Worm (Caenorhabditis elegans): ENCODE results near the gene T24H10.4.
A peak's percentile ranks its signal among the peaks of the same experiment; 100 is the strongest.

T24H10.4 gene

DNA sequence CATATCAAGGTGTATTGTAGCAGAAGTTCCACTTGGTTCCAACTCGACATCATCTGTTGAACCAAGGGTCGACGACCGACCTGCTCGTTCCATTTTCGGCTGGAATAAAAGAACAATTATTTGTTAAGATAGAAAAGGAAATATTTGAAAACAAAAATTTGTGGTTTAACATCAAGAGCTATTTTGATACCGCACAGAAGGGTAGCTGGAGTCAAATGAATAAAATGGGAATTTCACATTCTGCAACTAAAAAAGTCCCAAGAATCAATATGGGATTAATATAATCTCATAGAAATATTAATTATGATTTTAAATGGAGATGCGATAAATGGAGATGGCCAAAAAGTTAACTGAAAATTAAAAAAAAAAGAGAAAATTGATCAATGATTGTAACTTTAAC lies 10.8 kb upstream of the T24H10.4 start, which contains the start of gene clh-5:
TSS of gene clh-5 (minus strand) at position 101 of the 400 bp plus-strand sequence.
- TF ChIP-seq cnd-1 (tag; optimal IDR thresholded peaks at IDR 0.05): no peak
- no peak for TF ChIP-seq tbx-8 (GFP tag; optimal IDR thresholded peaks at IDR 0.05)

DNA sequence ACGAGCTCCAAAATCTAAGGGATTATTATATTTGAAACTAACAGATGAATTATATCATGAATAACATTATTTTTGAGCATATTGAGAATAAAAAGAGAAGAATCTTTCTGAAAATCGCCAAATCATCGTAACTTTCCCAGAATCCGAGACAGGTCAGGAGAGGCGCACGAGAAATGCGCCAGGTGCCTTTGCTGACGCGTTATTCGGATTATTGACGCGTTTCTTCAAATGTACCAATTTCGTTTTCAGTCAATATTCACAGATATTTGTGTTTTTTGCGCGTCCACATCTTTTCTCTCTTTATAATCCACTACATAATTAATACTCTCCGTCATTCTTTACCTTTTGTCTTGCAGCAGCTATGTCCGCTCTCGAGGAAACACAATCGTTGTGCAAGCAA lies 10.3 kb upstream of the T24H10.4 start, which contains the start of gene T24H10.1:
TSS of gene T24H10.1 (plus strand) at position 355 of the 400 bp plus-strand sequence.
- TF ChIP-seq pha-4 (tag; optimal IDR thresholded peaks at IDR 0.05): peak; percentile 61
- no peak for TF ChIP-seq nhr-237 (tag; optimal IDR thresholded peaks at IDR 0.05)
- no peak for TF ChIP-seq elt-1 (tag; optimal IDR thresholded peaks at IDR 0.05; ENCODE audit: borderline replicate concordance, insufficient read depth)
- TF ChIP-seq lsy-2 (tag; optimal IDR thresholded peaks at IDR 0.05): peak; percentile 27
- TF ChIP-seq cnd-1 (tag; optimal IDR thresholded peaks at IDR 0.05): peak; percentile 30
- TF ChIP-seq sptf-1 (tag; optimal IDR thresholded peaks at IDR 0.05): no peak
- no peak for TF ChIP-seq nhr-2 (tag; optimal IDR thresholded peaks at IDR 0.05)
- peak; percentile 11 for TF ChIP-seq ces-1 (GFP tag; optimal IDR thresholded peaks at IDR 0.05)
- no peak for TF ChIP-seq snpc-4 (tag; optimal IDR thresholded peaks at IDR 0.05)
- TF ChIP-seq zip-8 (tag; optimal IDR thresholded peaks at IDR 0.05): no peak
- no peak for TF ChIP-seq ham-2 (GFP tag; optimal IDR thresholded peaks at IDR 0.05)
- TF ChIP-seq mep-1 (tag; optimal IDR thresholded peaks at IDR 0.05): peak; percentile 38
- no peak for TF ChIP-seq sem-2 (GFP tag; optimal IDR thresholded peaks at IDR 0.05)
- peak; percentile 77 for TF ChIP-seq lin-13 (tag; optimal IDR thresholded peaks at IDR 0.05)
- no peak for TF ChIP-seq M03D4.4 (tag; optimal IDR thresholded peaks at IDR 0.05)
- TF ChIP-seq unc-120 (tag; optimal IDR thresholded peaks at IDR 0.05; ENCODE audit: poor library complexity, severe bottlenecking): peak; percentile 6
- TF ChIP-seq nhr-76 (tag; optimal IDR thresholded peaks at IDR 0.05): no peak

DNA sequence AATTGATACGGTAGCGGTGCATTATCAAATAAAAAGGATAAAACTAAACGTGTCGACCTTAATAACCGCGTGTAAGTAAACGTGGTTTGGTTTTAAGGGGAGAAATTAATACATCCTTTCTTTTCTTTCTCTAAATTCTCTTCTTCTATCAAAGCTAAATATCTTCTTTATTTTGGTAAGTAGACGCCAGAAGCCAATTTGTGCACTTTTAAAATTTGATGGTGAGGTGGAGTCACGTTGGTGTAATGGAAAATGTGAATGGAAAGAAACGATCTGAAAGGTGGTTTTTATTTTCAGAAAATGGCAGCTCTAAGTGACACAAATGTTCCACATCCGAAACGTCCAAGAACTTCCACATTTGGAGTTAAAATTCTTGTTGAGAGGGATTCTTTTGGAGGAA lies 8.5 kb upstream of the T24H10.4 start, which contains the start of gene T24H10.5:
TSS of gene T24H10.5 (plus strand) at position 301 of the 400 bp plus-strand sequence.
- TF ChIP-seq ceh-83 (GFP tag; optimal IDR thresholded peaks at IDR 0.05): no peak
- no peak for TF ChIP-seq flh-1 (GFP tag; optimal IDR thresholded peaks at IDR 0.05)
- no peak for TF ChIP-seq lsy-2 (tag; optimal IDR thresholded peaks at IDR 0.05)
- no peak for TF ChIP-seq bed-3 (GFP tag; optimal IDR thresholded peaks at IDR 0.05)
- no peak for TF ChIP-seq ceh-43 (GFP tag; optimal IDR thresholded peaks at IDR 0.05)
- TF ChIP-seq blmp-1 (tag; optimal IDR thresholded peaks at IDR 0.05): no peak
- TF ChIP-seq hlh-1 (tag; optimal IDR thresholded peaks at IDR 0.05): no peak
- TF ChIP-seq nhr-12 (tag; optimal IDR thresholded peaks at IDR 0.05): no peak

DNA sequence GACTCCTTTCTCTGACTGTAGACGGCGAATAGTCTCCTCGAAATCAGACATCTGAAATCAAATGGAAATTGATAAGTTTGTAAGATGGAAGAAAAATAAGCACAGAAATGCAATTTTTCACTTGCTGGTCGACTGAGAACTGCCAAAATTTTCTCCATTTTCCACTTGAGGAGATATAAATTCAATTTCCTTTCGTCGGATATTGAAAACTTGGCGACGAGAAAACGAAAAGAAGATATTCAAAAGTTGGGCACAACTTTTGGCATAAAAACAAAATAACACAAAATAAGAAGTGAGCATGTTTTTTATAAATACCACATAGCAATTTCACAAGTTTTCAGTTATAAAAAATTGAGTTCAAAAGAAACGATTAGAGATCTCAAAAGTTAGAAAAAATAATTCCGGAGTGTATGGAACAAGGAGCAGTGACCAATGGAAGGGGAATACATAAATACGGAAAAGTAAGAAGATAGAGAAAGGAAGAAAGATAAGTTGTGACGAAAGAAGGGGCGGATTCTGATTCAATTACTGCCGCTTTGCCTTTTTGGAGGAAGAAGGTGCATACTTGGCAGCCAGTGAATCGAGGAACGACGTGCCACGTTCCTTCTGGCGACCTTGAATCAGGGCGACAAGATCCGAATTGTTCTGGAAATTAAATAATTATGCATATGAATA lies 2.1 kb upstream of the T24H10.4 start, which contains the start of gene dyrb-1:
TSS of gene dyrb-1 (minus strand) at position 51 of the 675 bp plus-strand sequence.
- TF ChIP-seq M03D4.4 (tag; optimal IDR thresholded peaks at IDR 0.05) (no peak), ces-1 (GFP tag; optimal IDR thresholded peaks at IDR 0.05) (peak; percentile 76)

DNA sequence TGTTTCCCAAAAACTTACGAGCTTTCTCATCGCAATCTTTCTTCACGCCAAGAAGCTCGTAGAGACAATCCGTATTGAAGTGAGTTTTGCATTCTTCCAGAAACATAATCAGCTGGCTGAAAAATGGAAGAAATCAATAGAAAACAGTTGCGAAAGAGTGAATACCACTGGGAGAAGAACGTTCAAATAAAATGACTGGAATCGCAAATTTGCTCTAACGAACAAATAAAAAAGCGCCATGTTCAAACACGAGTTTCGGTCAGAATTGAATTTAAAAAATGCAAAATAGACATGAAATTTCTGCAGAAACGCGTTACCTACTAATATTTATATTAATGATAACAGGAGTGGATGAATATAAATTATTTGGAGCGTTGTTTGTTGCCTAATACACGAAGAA lies 891 bp upstream of the T24H10.4 start, which contains the start of gene dnj-23:
TSS of gene dnj-23 (minus strand) at position 158 of the 400 bp plus-strand sequence.
- TF ChIP-seq ces-1 (GFP tag; optimal IDR thresholded peaks at IDR 0.05) (peak; percentile 6), nhr-2 (tag; optimal IDR thresholded peaks at IDR 0.05) (no peak)

DNA sequence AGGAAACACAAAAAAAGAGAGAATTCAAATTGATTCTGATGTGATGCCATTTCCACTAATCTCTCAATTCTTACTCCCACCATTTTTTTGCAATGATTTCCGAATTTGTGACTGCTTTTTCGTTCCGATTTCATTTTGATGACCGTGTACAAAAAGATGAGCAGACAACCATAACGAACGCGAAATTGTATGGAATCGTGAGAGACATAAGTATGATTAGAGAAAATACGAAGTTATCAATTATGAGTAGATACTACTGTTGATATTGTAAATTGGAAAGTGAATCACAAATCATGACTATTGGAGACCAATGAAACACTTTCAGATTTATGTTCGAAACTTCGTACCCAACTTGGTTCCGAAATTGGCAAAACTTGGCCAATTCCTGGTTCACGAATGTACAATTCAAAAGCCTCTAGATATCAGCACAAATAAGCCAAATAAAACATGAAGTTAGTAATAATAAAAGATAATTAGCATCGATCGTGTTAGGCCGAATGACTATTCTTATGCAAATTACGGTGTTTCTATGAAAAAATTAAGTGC lies 2.2 kb downstream of the T24H10.4 start:
- TF ChIP-seq ces-1 (GFP tag; optimal IDR thresholded peaks at IDR 0.05): no peak
- TF ChIP-seq sptf-1 (tag; optimal IDR thresholded peaks at IDR 0.05): no peak
- no peak for TF ChIP-seq lin-32 (GFP tag; optimal IDR thresholded peaks at IDR 0.05)
- no peak for TF ChIP-seq hlh-1 (tag; optimal IDR thresholded peaks at IDR 0.05)
- TF ChIP-seq zip-8 (tag; optimal IDR thresholded peaks at IDR 0.05): no peak
- TF ChIP-seq drap-1 (GFP tag; optimal IDR thresholded peaks at IDR 0.05): no peak
- TF ChIP-seq ham-2 (GFP tag; optimal IDR thresholded peaks at IDR 0.05): no peak
- no peak for TF ChIP-seq nhr-28 (tag; optimal IDR thresholded peaks at IDR 0.05)
- TF ChIP-seq lin-13 (tag; optimal IDR thresholded peaks at IDR 0.05): no peak
- no peak for TF ChIP-seq nhr-2 (tag; optimal IDR thresholded peaks at IDR 0.05)
- TF ChIP-seq M03D4.4 (tag; optimal IDR thresholded peaks at IDR 0.05): no peak

Measured in whole organism, mixed stage, embryonic.